Worm (Caenorhabditis elegans): Measurements from ENCODE around the gene irld-47.

DNA sequence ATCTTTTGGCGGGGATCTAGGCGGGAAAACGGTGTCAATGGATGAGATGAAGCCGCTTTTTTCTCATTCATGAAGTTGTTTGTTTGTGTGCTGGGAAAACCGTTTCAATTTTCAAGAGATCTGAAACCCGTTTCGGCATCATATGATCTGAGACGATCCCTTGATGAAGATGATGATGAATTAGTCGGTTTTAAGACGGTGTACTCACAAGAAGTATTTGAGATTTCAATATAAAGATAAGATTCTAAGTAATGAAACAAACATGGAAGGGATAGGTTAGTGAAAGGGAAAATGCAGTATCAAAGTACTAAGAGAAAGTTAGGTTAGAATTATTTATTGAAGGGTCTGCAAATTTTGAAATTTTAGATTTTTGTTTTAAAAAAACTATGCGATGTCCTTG, 14.2 kb downstream of the irld-47 start:
- TF ChIP-seq ama-1 (optimal IDR thresholded peaks at IDR 0.05), result no peak
- TF ChIP-seq tbx-11 (GFP tag; IDR thresholded peaks at IDR 0.05), result no peak
- TF ChIP-seq pes-1 (GFP tag; IDR thresholded peaks at IDR 0.05), result no peak
- no peak for TF ChIP-seq flt-1 (GFP tag; IDR thresholded peaks at IDR 0.05)
- TF ChIP-seq ceh-13 (GFP tag; optimal IDR thresholded peaks at IDR 0.05), result no peak
- TF ChIP-seq hmg-4 (GFP tag; optimal IDR thresholded peaks at IDR 0.05), result no peak
- no peak for TF ChIP-seq ceh-36 (tag; optimal IDR thresholded peaks at IDR 0.05)
- no peak for TF ChIP-seq ets-7 (tag; optimal IDR thresholded peaks at IDR 0.05)

Data from whole organism, early embryonic.